Fruit fly (Drosophila melanogaster): ENCODE results near the gene asl.

The asl gene

dm6 chr3R:5622985-5623630 is 16.8 kb upstream of the asl start (continued):
- TF ChIP-seq dsx (GFP tag; optimal IDR thresholded peaks at IDR 0.05; ENCODE audit: poor library complexity, severe bottlenecking) (no peak), Hr4 (GFP tag; optimal IDR thresholded peaks at IDR 0.05) (peak; percentile 29), cyc (GFP tag; optimal IDR thresholded peaks at IDR 0.05) (no peak), Hr39 (GFP tag; optimal IDR thresholded peaks at IDR 0.05) (no peak), Smox (GFP tag; optimal IDR thresholded peaks at IDR 0.05) (no peak), pdm3 (GFP tag; optimal IDR thresholded peaks at IDR 0.05) (peak; percentile 18), vri (GFP tag; optimal IDR thresholded peaks at IDR 0.05) (peak; percentile 67), spab (GFP tag; optimal IDR thresholded peaks at IDR 0.05) (peak; percentile 8), CG10631 (GFP tag; optimal IDR thresholded peaks at IDR 0.05) (no peak), CG3032 (tag; optimal IDR thresholded peaks at IDR 0.05) (no peak), achi (GFP tag; optimal IDR thresholded peaks at IDR 0.05) (peak; percentile 11), CG8319 (GFP tag; optimal IDR thresholded peaks at IDR 0.05) (no peak), topi (GFP tag; optimal IDR thresholded peaks at IDR 0.05) (peak; percentile 47), Eip75B (GFP tag; optimal IDR thresholded peaks at IDR 0.05) (no peak), CG6792 (GFP tag; optimal IDR thresholded peaks at IDR 0.05) (peak; percentile 33), CG6854 (GFP tag; optimal IDR thresholded peaks at IDR 0.05) (no peak), CG9139 (GFP tag; optimal IDR thresholded peaks at IDR 0.05) (no peak), CG11902 (GFP tag; optimal IDR thresholded peaks at IDR 0.05) (no peak), CG11762 (GFP tag; optimal IDR thresholded peaks at IDR 0.05; ENCODE audit: insufficient read depth) (no peak)

dm6 chr3R:5622406-5622752 is 16.0 kb upstream of the asl start:
- TF ChIP-seq acj6 (GFP tag; optimal IDR thresholded peaks at IDR 0.05): no peak
- TF ChIP-seq dac (GFP tag; optimal IDR thresholded peaks at IDR 0.05): no peak
- no peak for TF ChIP-seq fd59A (GFP tag; optimal IDR thresholded peaks at IDR 0.05)
- no peak for TF ChIP-seq eg (GFP tag; IDR thresholded peaks at IDR 0.05)
- no peak for TF ChIP-seq CG10631 (GFP tag; optimal IDR thresholded peaks at IDR 0.05)
- no peak for TF ChIP-seq CG16779 (tag; optimal IDR thresholded peaks at IDR 0.05)
- TF ChIP-seq CG11294 (GFP tag; IDR thresholded peaks at IDR 0.05): no peak
- TF ChIP-seq CG15336 (GFP tag; IDR thresholded peaks at IDR 0.05): no peak
- TF ChIP-seq Eip78C (GFP tag): peak; percentile 18
- peak; percentile 91 for TF ChIP-seq svp (GFP tag)
- no peak for TF ChIP-seq CG6792 (GFP tag; optimal IDR thresholded peaks at IDR 0.05)

- no peak for TF ChIP-seq CG6792 (GFP tag; optimal IDR thresholded peaks at IDR 0.05)
- TF ChIP-seq CG6163 (GFP tag; IDR thresholded peaks at IDR 0.05): peak; percentile 15; the same call in 1 of the 3 replicates
- TF ChIP-seq Eip75B (GFP tag; optimal IDR thresholded peaks at IDR 0.05): peak; percentile 19
- TF ChIP-seq net (GFP tag; optimal IDR thresholded peaks at IDR 0.05): peak; percentile 6
- TF ChIP-seq CG1621 (tag; optimal IDR thresholded peaks at IDR 0.05): peak; percentile 62
- TF ChIP-seq CG9139 (GFP tag; optimal IDR thresholded peaks at IDR 0.05): peak; percentile 69
- no peak for TF ChIP-seq Eip93F (GFP tag; optimal IDR thresholded peaks at IDR 0.05)
- TF ChIP-seq spab (GFP tag; optimal IDR thresholded peaks at IDR 0.05): peak; percentile 55
- TF ChIP-seq CG3919 (GFP tag; optimal IDR thresholded peaks at IDR 0.05): peak; percentile 28
- peak; percentile 70 for TF ChIP-seq dsx (GFP tag; optimal IDR thresholded peaks at IDR 0.05; ENCODE audit: poor library complexity, severe bottlenecking)
- peak; percentile 46 for TF ChIP-seq CG6854 (GFP tag; optimal IDR thresholded peaks at IDR 0.05)
- no peak for TF ChIP-seq Smox (GFP tag; optimal IDR thresholded peaks at IDR 0.05)
- TF ChIP-seq vri (GFP tag; optimal IDR thresholded peaks at IDR 0.05): peak; percentile 72
- no peak for TF ChIP-seq CG31627 (GFP tag; optimal IDR thresholded peaks at IDR 0.05)
- TF ChIP-seq Hr39 (GFP tag; optimal IDR thresholded peaks at IDR 0.05): no peak
- TF ChIP-seq Eip78C (GFP tag): peak; percentile 70
- TF ChIP-seq CG6808 (GFP tag; optimal IDR thresholded peaks at IDR 0.05): peak; percentile 65
- no peak for TF ChIP-seq Lpt (GFP tag; optimal IDR thresholded peaks at IDR 0.05)
- 0 out of 3 replicates have a peak, but pooled peaks have one; percentile 25 for TF ChIP-seq CG8119 (GFP tag; IDR thresholded peaks at IDR 0.05)
- peak; percentile 85 to 86 for TF ChIP-seq ss (GFP tag; optimal IDR thresholded peaks at IDR 0.05)
- peak; percentile 26; the same call in 1 of the 2 replicates for TF ChIP-seq CG15336 (GFP tag; IDR thresholded peaks at IDR 0.05)
- peak; percentile 25 for TF ChIP-seq CG10669 (GFP tag; optimal IDR thresholded peaks at IDR 0.05)
- TF ChIP-seq Sox14 (GFP tag; optimal IDR thresholded peaks at IDR 0.05): peak; percentile 85
- peak; percentile 22 for TF ChIP-seq CG16779 (tag; optimal IDR thresholded peaks at IDR 0.05)
- TF ChIP-seq svp (GFP tag): no peak
- no peak for TF ChIP-seq CG8319 (GFP tag; optimal IDR thresholded peaks at IDR 0.05)
- TF ChIP-seq CG6276 (GFP tag; optimal IDR thresholded peaks at IDR 0.05): peak; percentile 67
Measured at dm6 chr3R:5621714-5622405, 15.5 kb upstream of the asl start.
